Worm (Caenorhabditis elegans) whole organism, L4/young adult: Measurements from ENCODE around the gene ZK546.5.

Source experiments
- dao-5 ChIP-seq: sonication (generic microtip); optimal IDR thresholded peaks from 2 replicates; lab custom pipeline; 2016; ENCODE audit warnings: missing genotype, missing genetic modification characterization, moderate library complexity, missing compliant biosample characterization
- him-1 ChIP-seq: sonication (generic microtip); optimal IDR thresholded peaks from 2 replicates; lab custom pipeline; 2016; ENCODE audit warnings: missing genotype, missing genetic modification reagents, missing genetic modification characterization, missing compliant biosample characterization

DNA sequence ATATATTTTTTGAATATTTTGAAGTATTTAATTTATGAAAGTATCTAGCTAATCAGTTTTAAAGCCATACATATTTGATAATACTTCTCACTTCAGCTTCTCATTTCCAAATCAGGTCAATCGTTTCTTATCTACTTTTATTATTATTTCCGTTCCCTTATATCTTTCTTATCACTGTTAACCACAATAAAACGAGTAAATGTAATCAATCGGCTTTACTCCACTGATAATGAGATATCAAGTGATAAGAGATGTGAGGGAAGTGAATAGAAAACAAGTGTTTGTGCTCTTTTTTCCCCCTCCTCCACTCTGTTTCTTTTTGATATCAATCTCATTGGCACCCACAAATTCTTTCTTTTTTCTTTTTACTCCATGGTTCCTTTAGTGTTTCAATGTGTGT is 31.0 kb downstream of the ZK546.5 start:
- TF ChIP-seq him-1 (tag; lab: Kevin White, UChicago) (no peak), dao-5 (tag; lab: Kevin White, UChicago) (no peak)
